Worm (Caenorhabditis elegans): ENCODE results near the gene F57G9.7.

DNA sequence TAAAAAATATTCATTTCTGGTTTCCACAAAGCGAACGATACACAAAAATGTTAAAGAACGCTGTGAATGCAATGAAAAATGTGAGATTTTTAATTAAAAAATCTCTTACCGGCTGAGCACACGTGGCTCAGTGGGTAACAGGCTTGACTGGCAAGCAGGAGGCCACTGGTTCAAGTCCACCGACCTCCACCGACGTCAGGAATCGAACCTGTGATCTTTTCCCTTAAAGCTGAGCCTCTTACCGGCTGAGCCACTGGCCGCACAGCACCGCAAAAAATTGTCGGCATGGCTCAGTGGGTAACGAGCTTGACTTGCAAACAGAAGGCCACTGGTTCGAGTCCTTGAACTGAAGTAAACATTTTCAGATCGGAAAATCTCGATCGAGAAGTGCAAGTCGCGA, 52.8 kb downstream of the F57G9.7 start, which contains the start of gene C44C11.6:
- TF ChIP-seq flt-1 (GFP tag; IDR thresholded peaks at IDR 0.05) = no peak
- TF ChIP-seq T22C8.4 (GFP tag; IDR thresholded peaks at IDR 0.05) = no peak
- TF ChIP-seq cog-1 (tag; optimal IDR thresholded peaks at IDR 0.05) = no peak
- no peak for TF ChIP-seq klf-2 (GFP tag; conservative IDR thresholded peaks at IDR 0.05)
- TF ChIP-seq med-1 (GFP tag; optimal IDR thresholded peaks at IDR 0.05; ENCODE audit: insufficient read depth) = no peak
- no peak for TF ChIP-seq ztf-29 (GFP tag; IDR thresholded peaks at IDR 0.05)

All from whole organism, midembryonic.